Worm (Caenorhabditis elegans) whole organism, L3 larva: ENCODE data around the gene grl-29.
"Not testable (repeated sequence)": the region's sequence is repeated elsewhere in the genome, so short reads cannot be mapped to it uniquely, and the experiment has no call there.

ENCODE experiments used
- elt-1 ChIP-seq: fragments of 150-350 bp; optimal IDR thresholded peaks from 2 replicates; lab custom pipeline; 2014; ENCODE audit warnings: missing biosample characterization, missing genetic modification characterization
- unc-39 ChIP-seq: sonication (generic microtip); optimal IDR thresholded peaks from 4 replicates; lab custom pipeline; 2017; ENCODE audit warnings: missing biosample characterization, missing genetic modification characterization

- TF ChIP-seq elt-1, unc-39 (tag; lab: Kevin White, UChicago): not testable (repeated sequence)
These were observed 3.7 kb upstream of the grl-29 start, which contains the start of gene T24A6.1 for ce11 chrV:3558744-3559143.
